Worm (Caenorhabditis elegans) whole organism, mixed stage, embryonic: ENCODE results near the gene dmsr-13.

Experiments used
- M03D4.4 ChIP-seq: sonication (generic microtip); optimal IDR thresholded peaks from 2 replicates; lab custom pipeline; 2017; ENCODE audit warnings: mild to moderate bottlenecking, missing genetic modification characterization, missing compliant biosample characterization
- bed-3 ChIP-seq: fragments of 200-800 bp; sonication (Bioruptor generic); optimal IDR thresholded peaks from 3 replicates; lab custom pipeline; 2018; ENCODE audit warnings: mild to moderate bottlenecking, missing genetic modification characterization, moderate library complexity, missing compliant biosample characterization
- blmp-1 ChIP-seq: fragments of 150-350 bp; optimal IDR thresholded peaks from 2 replicates; lab custom pipeline; 2014; ENCODE audit warnings: missing biosample characterization, missing genetic modification characterization
- ceh-39 ChIP-seq: fragments of 150-350 bp; optimal IDR thresholded peaks from 2 replicates; lab custom pipeline; 2014; ENCODE audit warnings: missing biosample characterization, missing genetic modification characterization
- ceh-83 ChIP-seq: fragments of 200-800 bp; sonication (Bioruptor generic); optimal IDR thresholded peaks from 2 replicates; lab custom pipeline; 2018; ENCODE audit warnings: mild to moderate bottlenecking, missing genetic modification characterization, missing compliant biosample characterization
- cnd-1 ChIP-seq: fragments of 200-800 bp; sonication (Bioruptor generic); optimal IDR thresholded peaks from 2 replicates; lab custom pipeline; 2018; ENCODE audit warnings: mild to moderate bottlenecking, missing genetic modification characterization, missing compliant biosample characterization
- drap-1 ChIP-seq: fragments of 200-800 bp; sonication (Bioruptor generic); optimal IDR thresholded peaks from 3 replicates; lab custom pipeline; 2018; ENCODE audit warnings: mild to moderate bottlenecking, missing genetic modification characterization, missing compliant biosample characterization
- elt-1 ChIP-seq: sonication (generic microtip); optimal IDR thresholded peaks from 2 replicates; lab custom pipeline; 2017; ENCODE audit warnings: missing genetic modification characterization, mild to moderate bottlenecking, missing compliant biosample characterization, antibody characterized with exemption, moderate library complexity, borderline replicate concordance; ENCODE audit not compliant: insufficient read depth
- elt-3 ChIP-seq: fragments of 150-350 bp; optimal IDR thresholded peaks from 2 replicates; lab custom pipeline; 2014; ENCODE audit warnings: missing biosample characterization, missing genetic modification characterization
- flh-1 ChIP-seq: fragments of 200-800 bp; sonication (Bioruptor generic); optimal IDR thresholded peaks from 2 replicates; lab custom pipeline; 2018; ENCODE audit warnings: mild to moderate bottlenecking, missing genetic modification characterization, moderate library complexity, missing compliant biosample characterization
- ham-2 ChIP-seq: fragments of 200-800 bp; sonication (Bioruptor generic); optimal IDR thresholded peaks from 2 replicates; lab custom pipeline; 2018; ENCODE audit warnings: mild to moderate bottlenecking, missing genetic modification characterization, missing compliant biosample characterization
- hlh-1 ChIP-seq: fragments of 150-350 bp; optimal IDR thresholded peaks from 2 replicates; lab custom pipeline; 2014; ENCODE audit warnings: missing biosample characterization, missing genetic modification reagents, missing genetic modification characterization
- lin-13 ChIP-seq: fragments of 150-350 bp; optimal IDR thresholded peaks from 2 replicates; lab custom pipeline; 2014; ENCODE audit warnings: missing biosample characterization, missing genetic modification characterization
- lin-32 ChIP-seq: fragments of 200-800 bp; sonication (Bioruptor generic); optimal IDR thresholded peaks from 2 replicates; lab custom pipeline; 2018; ENCODE audit warnings: mild to moderate bottlenecking, missing genetic modification characterization, missing compliant biosample characterization
- lsy-2 ChIP-seq: fragments of 150-350 bp; optimal IDR thresholded peaks from 2 replicates; lab custom pipeline; 2014; ENCODE audit warnings: missing biosample characterization, missing genetic modification characterization
- mab-5 ChIP-seq: fragments of 150-350 bp; optimal IDR thresholded peaks from 2 replicates; lab custom pipeline; 2014; ENCODE audit warnings: missing biosample characterization, missing genetic modification characterization
- mep-1 ChIP-seq: fragments of 150-350 bp; optimal IDR thresholded peaks from 2 replicates; lab custom pipeline; 2017; ENCODE audit warnings: missing biosample characterization, missing genetic modification reagents, missing genetic modification characterization, inconsistent platforms
- mls-2 ChIP-seq: sonication (generic microtip); optimal IDR thresholded peaks from 2 replicates; lab custom pipeline; 2016; ENCODE audit warnings: mild to moderate bottlenecking, missing genetic modification characterization, moderate library complexity, missing compliant biosample characterization
- nhr-12 ChIP-seq: fragments of 150-350 bp; optimal IDR thresholded peaks from 2 replicates; lab custom pipeline; 2014; ENCODE audit warnings: missing biosample characterization, missing genetic modification characterization
- nhr-2 ChIP-seq: fragments of 150-350 bp; optimal IDR thresholded peaks from 2 replicates; lab custom pipeline; 2014; ENCODE audit warnings: missing biosample characterization, missing genetic modification characterization
- nhr-237 ChIP-seq: fragments of 150-350 bp; optimal IDR thresholded peaks from 2 replicates; lab custom pipeline; 2014; ENCODE audit warnings: missing biosample characterization, missing genetic modification characterization
- nhr-28 ChIP-seq: fragments of 150-350 bp; optimal IDR thresholded peaks from 2 replicates; lab custom pipeline; 2014; ENCODE audit warnings: missing biosample characterization, missing genetic modification characterization
- nhr-76 ChIP-seq: sonication (generic microtip); optimal IDR thresholded peaks from 2 replicates; lab custom pipeline; 2017; ENCODE audit warnings: missing biosample characterization, missing genetic modification characterization
- pha-4 ChIP-seq: fragments of 150-350 bp; optimal IDR thresholded peaks from 2 replicates; lab custom pipeline; 2018; ENCODE audit warnings: missing biosample characterization, missing genetic modification reagents, missing genetic modification characterization
- sem-2 ChIP-seq: fragments of 200-800 bp; sonication (Bioruptor generic); optimal IDR thresholded peaks from 2 replicates; lab custom pipeline; 2018; ENCODE audit warnings: mild to moderate bottlenecking, missing genetic modification characterization, missing compliant biosample characterization
- snpc-4 ChIP-seq: fragments of 150-350 bp; optimal IDR thresholded peaks from 2 replicates; lab custom pipeline; 2014; ENCODE audit warnings: missing biosample characterization, missing genetic modification characterization
- sptf-1 ChIP-seq: sonication (generic microtip); optimal IDR thresholded peaks from 2 replicates; lab custom pipeline; 2017; ENCODE audit warnings: mild to moderate bottlenecking, missing genetic modification characterization, moderate library complexity, missing compliant biosample characterization
- tbx-8 ChIP-seq: fragments of 200-800 bp; sonication (Bioruptor generic); optimal IDR thresholded peaks from 2 replicates; lab custom pipeline; 2018; ENCODE audit warnings: mild to moderate bottlenecking, missing genetic modification characterization, moderate library complexity, missing compliant biosample characterization
- unc-120 ChIP-seq: sonication (generic microtip); optimal IDR thresholded peaks from 2 replicates; lab custom pipeline; 2017; ENCODE audit warnings: missing genetic modification characterization, missing compliant biosample characterization; ENCODE audit not compliant: poor library complexity, severe bottlenecking
- unc-39 ChIP-seq: fragments of 150-350 bp; optimal IDR thresholded peaks from 2 replicates; lab custom pipeline; 2014; ENCODE audit warnings: missing biosample characterization, missing genetic modification characterization
- zip-8 ChIP-seq: fragments of 150-350 bp; optimal IDR thresholded peaks from 2 replicates; lab custom pipeline; 2014; ENCODE audit warnings: missing biosample characterization, missing genetic modification characterization
- ztf-11 ChIP-seq: fragments of 150-350 bp; optimal IDR thresholded peaks from 2 replicates; lab custom pipeline; 2014; ENCODE audit warnings: missing biosample characterization, missing genetic modification characterization

dmsr-13 gene

DNA sequence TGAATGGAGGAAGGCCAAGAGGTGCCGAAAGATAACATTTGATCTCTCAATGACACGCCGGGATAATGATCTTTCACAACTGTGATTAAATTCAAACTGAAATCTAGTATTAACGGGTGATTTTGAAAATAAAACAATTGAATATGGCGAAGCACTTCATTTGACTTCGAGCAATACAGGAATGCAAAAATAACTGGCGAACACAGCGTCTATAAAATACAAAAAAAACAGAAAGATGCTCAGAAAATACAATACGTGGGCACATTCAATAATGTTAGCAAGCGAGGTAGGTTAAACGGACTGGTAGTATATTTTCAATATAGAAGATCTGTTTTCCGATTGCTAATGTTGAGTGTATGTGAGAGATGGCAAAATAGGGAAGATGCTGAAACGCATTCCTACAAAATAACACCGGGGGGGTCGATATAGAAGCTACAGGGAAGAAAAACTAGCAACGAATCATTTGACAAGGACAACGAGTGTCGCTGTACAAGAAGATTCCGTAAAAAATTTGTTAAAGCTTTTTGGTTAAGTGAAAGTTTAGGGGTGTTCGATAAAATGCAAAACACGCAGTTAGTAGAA lies 36.6 kb downstream of the dmsr-13 start:
- no peak for TF ChIP-seq nhr-12 (tag; lab: Kevin White, UChicago)
- no peak for TF ChIP-seq lsy-2 (tag; lab: Kevin White, UChicago)
- no peak for TF ChIP-seq drap-1
- TF ChIP-seq flh-1 (GFP tag; lab: Kevin White, UChicago) = no peak
- no peak for TF ChIP-seq mab-5 (tag; lab: Kevin White, UChicago)
- TF ChIP-seq mls-2 (tag; lab: Kevin White, UChicago) = no peak
- TF ChIP-seq pha-4 (tag; lab: Kevin White, UChicago) = no peak
- no peak for TF ChIP-seq tbx-8
- no peak for TF ChIP-seq hlh-1 (tag; lab: Kevin White, UChicago)
- TF ChIP-seq snpc-4 (tag; lab: Kevin White, UChicago) = no peak
- TF ChIP-seq ceh-83 (GFP tag; lab: Kevin White, UChicago) = no peak
- no peak for TF ChIP-seq M03D4.4 (tag; lab: Kevin White, UChicago)
- TF ChIP-seq lin-13 (tag; lab: Kevin White, UChicago) = no peak
- TF ChIP-seq blmp-1 = no peak
- no peak for TF ChIP-seq lin-32

DNA sequence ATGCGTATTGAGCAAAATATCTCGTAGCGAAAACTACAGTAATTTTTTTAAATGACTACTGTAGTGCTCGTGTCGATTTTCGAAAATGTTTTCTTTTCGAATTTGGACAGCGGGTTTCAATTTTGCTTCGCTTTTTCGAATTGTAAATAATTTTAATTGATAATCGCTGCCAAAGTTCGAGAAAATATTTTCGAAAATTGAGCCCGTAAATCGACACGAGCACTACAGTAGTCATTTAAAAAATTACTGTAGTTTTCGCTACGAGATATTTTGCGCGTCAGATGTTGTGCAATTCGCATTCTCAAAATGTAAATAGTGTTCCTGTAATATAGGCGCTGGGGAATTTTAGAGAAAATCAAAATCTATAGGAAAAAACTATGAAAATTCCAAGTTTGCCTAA lies 37.5 kb downstream of the dmsr-13 start:
- TF ChIP-seq bed-3 (GFP tag; lab: Kevin White, UChicago) = no peak

DNA sequence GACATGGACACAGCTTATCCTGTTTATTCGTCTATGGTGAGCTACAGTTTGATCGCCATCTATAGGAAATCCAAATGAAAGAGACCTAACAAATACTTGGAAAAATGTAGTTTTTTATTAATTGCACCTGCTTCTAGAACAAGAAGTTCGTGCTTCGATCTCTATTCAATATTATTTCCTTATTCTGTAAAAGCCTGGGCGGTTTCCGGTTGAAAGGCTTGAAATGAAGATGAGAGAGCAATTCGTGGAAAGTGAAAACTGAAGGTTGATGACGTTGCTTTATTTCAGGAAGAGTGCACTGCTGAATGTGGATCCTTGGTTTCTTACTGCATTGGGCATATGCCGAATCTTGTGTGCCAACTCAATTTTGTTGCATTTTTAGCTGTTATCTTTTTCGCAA lies 39.0 kb downstream of the dmsr-13 start:
- TF ChIP-seq ham-2 (GFP tag; lab: Kevin White, UChicago) (no peak), ztf-11 (tag; lab: Kevin White, UChicago) (no peak)

DNA sequence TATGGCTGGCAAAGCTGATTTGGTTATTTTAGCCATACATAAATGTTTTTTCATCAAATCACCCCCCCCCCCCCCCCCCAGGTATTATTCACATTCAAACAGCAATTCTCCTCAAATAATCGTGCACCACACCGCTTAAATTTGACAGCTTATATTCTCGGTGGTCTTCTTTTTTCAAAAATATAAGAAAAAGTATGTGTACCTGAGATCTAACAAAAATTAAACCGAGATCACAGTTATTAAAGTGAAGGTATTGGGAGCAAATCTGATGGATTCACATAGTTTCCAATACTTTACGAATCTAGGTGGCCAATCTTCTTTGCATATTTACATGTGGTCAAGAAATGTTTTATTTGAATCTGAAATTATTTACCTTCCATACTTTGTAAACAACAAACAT lies 39.5 kb downstream of the dmsr-13 start, which contains the start of gene ZC404.15:
Gene ZC404.15 (plus strand): TSS at position 301 of the 400 bp plus-strand sequence.
- TF ChIP-seq nhr-76 (tag; lab: Kevin White, UChicago) = no peak
- TF ChIP-seq nhr-2 = no peak
- no peak for TF ChIP-seq flh-1 (GFP tag; lab: Kevin White, UChicago)
- TF ChIP-seq lsy-2 (tag; lab: Kevin White, UChicago) = no peak
- no peak for TF ChIP-seq zip-8 (tag; lab: Kevin White, UChicago)

DNA sequence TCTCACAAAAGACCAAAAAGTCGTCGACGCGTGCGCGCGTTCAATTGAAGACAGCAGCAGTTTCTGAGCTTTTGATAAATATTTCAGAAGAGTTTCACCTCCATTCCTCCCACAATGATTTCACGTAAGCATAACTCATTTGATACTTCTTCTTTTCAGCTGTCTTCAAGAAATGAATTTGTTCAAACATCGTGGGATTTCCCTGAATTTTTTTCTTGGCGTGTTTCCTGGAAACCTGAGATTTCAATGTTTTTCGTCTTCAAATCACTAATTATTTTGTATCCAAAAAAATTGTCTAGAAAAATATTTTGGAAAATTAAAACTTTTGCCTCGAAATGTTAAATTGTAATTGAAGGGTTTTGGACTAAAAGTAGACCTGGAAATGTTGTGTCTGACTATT lies 41.3 kb downstream of the dmsr-13 start:
- TF ChIP-seq nhr-76 (tag; lab: Kevin White, UChicago) = no peak
- TF ChIP-seq M03D4.4 (tag; lab: Kevin White, UChicago) = no peak
- TF ChIP-seq flh-1 (GFP tag; lab: Kevin White, UChicago) = no peak
- no peak for TF ChIP-seq elt-3 (tag; lab: Kevin White, UChicago)
- no peak for TF ChIP-seq cnd-1 (tag; lab: Kevin White, UChicago)
- TF ChIP-seq mep-1 = no peak
- TF ChIP-seq nhr-28 (tag; lab: Kevin White, UChicago) = no peak
- TF ChIP-seq ceh-39 (tag; lab: Kevin White, UChicago) = no peak
- no peak for TF ChIP-seq drap-1
- TF ChIP-seq nhr-2 = no peak
- TF ChIP-seq ceh-83 (GFP tag; lab: Kevin White, UChicago) = no peak
- TF ChIP-seq unc-39 = no peak
- TF ChIP-seq pha-4 (tag; lab: Kevin White, UChicago) = no peak
- TF ChIP-seq ztf-11 (tag; lab: Kevin White, UChicago) = no peak
- TF ChIP-seq, all 35 proteins: peak for 0

DNA sequence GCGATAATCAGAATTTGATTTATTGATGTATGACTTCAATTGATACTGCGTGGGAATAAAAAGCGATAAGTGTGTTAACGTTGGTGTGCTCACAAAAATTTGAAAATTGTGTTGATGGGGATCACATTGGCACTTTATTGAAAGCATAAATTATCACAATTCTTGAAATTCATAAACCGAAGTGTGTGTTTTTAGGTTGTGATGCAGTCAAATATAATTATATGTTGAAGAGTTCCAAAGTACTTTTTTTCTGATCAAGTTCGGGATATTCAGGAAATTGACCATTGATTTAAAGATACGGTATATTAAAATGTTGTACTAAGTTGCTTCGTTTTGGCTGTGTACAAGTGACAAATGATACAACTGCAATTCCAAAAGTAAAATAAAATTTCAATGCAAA lies 44.0 kb downstream of the dmsr-13 start, which contains the start of gene srh-28:
Gene srh-28 (minus strand): TSS at position 101 of the 400 bp plus-strand sequence.
- TF ChIP-seq cnd-1 (tag; lab: Kevin White, UChicago) = no peak
- no peak for TF ChIP-seq hlh-1 (tag; lab: Kevin White, UChicago)
- no peak for TF ChIP-seq M03D4.4 (tag; lab: Kevin White, UChicago)
- no peak for TF ChIP-seq sptf-1 (tag; lab: Kevin White, UChicago)
- TF ChIP-seq zip-8 (tag; lab: Kevin White, UChicago) = no peak
- TF ChIP-seq mls-2 (tag; lab: Kevin White, UChicago) = no peak
- TF ChIP-seq sem-2 (GFP tag; lab: Kevin White, UChicago) = no peak
- no peak for TF ChIP-seq lin-32
- no peak for TF ChIP-seq lin-13 (tag; lab: Kevin White, UChicago)
- TF ChIP-seq snpc-4 (tag; lab: Kevin White, UChicago) = no peak
- TF ChIP-seq blmp-1 = no peak
- TF ChIP-seq nhr-76 (tag; lab: Kevin White, UChicago) = no peak
- no peak for TF ChIP-seq nhr-28 (tag; lab: Kevin White, UChicago)
- TF ChIP-seq lsy-2 (tag; lab: Kevin White, UChicago) = no peak
- no peak for TF ChIP-seq tbx-8
- TF ChIP-seq nhr-237 (tag; lab: Kevin White, UChicago) = no peak
- no peak for TF ChIP-seq unc-120 (tag; lab: Kevin White, UChicago)
- TF ChIP-seq elt-1 = no peak
- TF ChIP-seq, all 35 proteins: peak for 0
